Fruit fly (Drosophila melanogaster) whole organism: Measurements from ENCODE around the gene CG6428.
"Not testable (repeated sequence)": the region's sequence is repeated elsewhere in the genome, so short reads cannot be mapped to it uniquely, and the experiment has no call there.

ENCODE experiments used
- CG8478 ChIP-seq: fragments of >200 bp; optimal IDR thresholded peaks from 2 replicates; lab custom pipeline; 2018; ENCODE audit warnings: inconsistent platforms
- Dll ChIP-seq: fragments of >200 bp; optimal IDR thresholded peaks from 2 replicates; lab custom pipeline; 2017
- EcR ChIP-seq, 2 experiments: fragments of >200 bp; optimal IDR thresholded peaks; 2 replicates each; lab custom pipeline; 2017; ENCODE audit warnings: missing biosample characterization in 2 of 2, missing genetic modification characterization in 2 of 2, missing genetic modification reagents in 2 of 2
- pan ChIP-seq: fragments of >200 bp; optimal IDR thresholded peaks from 2 replicates; lab custom pipeline; 2017
- psq ChIP-seq: fragments of >200 bp; optimal IDR thresholded peaks from 2 replicates; lab custom pipeline; 2017
- usp ChIP-seq: fragments of >200 bp; optimal IDR thresholded peaks from 2 replicates; lab custom pipeline; 2017; ENCODE audit warnings: missing biosample characterization, missing genetic modification characterization, mixed read lengths

The CG6428 gene

DNA sequence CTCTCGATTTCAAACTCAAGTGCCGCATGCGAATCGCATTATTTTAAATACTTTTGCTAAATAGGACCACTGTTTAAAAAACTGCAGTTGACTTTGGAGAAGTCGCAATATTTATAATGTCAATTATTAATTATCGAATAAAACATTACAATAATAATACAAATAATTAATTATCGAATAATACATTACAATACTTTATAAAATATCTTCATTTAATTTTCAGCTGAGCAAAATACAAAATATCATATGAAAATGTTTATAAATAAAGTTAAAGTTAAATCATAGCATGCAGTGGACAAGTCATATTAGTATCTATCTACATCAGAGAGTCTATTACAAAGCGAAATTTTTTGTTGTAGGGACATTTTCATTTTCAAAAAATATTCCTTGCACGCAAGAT, 27.9 kb downstream of the CG6428 start, which contains the start of gene Gem4b:
Gem4b (plus strand) TSS at position 301 of the 400 bp plus-strand sequence.
- not testable (repeated sequence) for TF ChIP-seq EcR (GFP tag; optimal IDR thresholded peaks at IDR 0.05; lab: Kevin White, UChicago); CG8478 (lab: Kevin White, UChicago); psq (lab: Kevin White, UChicago)

DNA sequence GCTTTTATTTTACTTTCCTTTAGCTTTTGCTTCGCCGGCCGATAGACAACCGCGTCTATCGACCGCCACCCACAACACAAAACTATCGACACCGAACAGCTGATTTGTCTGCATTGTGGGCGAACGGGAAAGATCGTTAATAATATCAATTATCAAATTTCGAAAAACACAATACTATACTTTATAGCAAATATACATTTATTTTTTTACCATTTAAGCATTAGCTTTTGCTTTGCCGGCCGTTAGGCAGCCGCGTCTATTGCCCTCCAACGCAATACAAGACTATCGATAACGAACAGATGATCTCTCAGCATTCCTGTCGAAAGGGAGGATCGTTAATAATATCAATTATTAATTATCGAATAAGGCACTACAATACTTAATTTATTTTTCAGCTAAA, 32.3 kb downstream of the CG6428 start, which contains the start of the genes CG2938 and Glos:
CG2938 (minus strand) TSS at position 296 of the 400 bp plus-strand sequence.
Glos (plus strand) TSS at position 344 of the 400 bp plus-strand sequence.
- TF ChIP-seq EcR (GFP tag; optimal IDR thresholded peaks at IDR 0.05; lab: Kevin White, UChicago) (no peak), pan (lab: Kevin White, UChicago) (no peak), Dll (no peak), CG8478 (lab: Kevin White, UChicago) (no peak), psq (lab: Kevin White, UChicago) (no peak), usp (GFP tag; lab: Kevin White, UChicago) (no peak)

DNA sequence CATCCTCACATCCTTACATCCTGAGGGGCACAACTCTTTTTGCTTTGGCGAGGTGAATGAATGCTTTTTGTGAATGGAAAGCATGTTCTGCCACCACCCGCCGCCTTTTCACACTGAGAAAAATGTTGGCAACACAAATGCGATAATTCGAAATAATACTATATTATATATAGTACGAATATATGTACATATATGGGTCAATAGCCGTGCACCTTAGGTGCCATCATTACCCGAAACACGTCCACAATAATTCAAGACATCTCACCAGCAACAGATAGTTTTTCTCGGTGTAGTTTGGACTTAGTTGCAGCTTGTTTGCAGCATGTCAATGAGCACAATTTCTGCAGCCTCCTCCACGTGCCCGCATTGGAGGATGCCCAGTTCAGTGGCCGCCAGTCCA, 36.8 kb downstream of the CG6428 start:
- TF ChIP-seq pan (lab: Kevin White, UChicago) (no peak), EcR (GFP tag; optimal IDR thresholded peaks at IDR 0.05; lab: Kevin White, UChicago) (no peak), usp (GFP tag; lab: Kevin White, UChicago) (no peak), Dll (no peak), psq (lab: Kevin White, UChicago) (no peak), CG8478 (lab: Kevin White, UChicago) (no peak)

DNA sequence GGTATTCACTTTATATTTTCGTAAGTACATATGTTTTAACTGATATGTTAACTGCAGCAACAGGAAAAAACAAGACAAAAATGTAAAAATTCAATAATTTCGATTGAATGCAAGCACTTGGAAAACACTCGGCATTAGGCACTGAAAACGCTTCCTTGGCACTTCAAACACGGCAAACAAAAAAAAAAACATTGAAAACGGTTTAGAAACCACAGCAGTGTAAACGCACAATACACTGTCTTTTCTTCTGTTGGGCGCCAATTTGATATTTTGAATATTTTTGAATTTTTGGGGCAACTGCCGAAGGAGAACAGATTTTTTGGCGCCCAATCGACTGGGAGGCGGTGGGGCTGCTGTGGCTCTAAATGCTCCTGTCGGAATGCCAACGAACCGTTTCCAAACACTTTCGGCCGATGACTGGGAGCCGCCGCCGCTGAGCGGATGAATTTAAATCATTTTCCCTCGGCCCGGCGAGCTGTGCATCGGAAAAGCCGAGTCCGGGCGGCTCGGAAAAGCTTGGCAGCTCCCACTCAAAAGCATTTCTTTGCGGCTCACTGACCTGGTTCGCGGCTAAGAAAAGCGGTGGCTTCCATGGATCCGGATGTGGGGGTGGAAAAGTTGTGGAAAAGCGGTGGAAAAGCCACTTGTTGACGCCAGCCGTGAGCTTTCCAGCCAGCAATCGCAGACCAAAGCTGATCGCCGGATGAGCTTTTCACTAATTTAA, 37.8 kb downstream of the CG6428 start, which contains the start of gene CG42541:
CG42541 (minus strand) TSS at position 51 of the 724 bp plus-strand sequence.
- TF ChIP-seq Dll, result no peak
- TF ChIP-seq EcR (GFP tag; optimal IDR thresholded peaks at IDR 0.05; lab: Kevin White, UChicago), result no peak
- no peak for TF ChIP-seq psq (lab: Kevin White, UChicago)
- no peak for TF ChIP-seq usp (GFP tag; lab: Kevin White, UChicago)
- no peak for TF ChIP-seq pan (lab: Kevin White, UChicago)
- TF ChIP-seq CG8478 (lab: Kevin White, UChicago), result no peak

DNA sequence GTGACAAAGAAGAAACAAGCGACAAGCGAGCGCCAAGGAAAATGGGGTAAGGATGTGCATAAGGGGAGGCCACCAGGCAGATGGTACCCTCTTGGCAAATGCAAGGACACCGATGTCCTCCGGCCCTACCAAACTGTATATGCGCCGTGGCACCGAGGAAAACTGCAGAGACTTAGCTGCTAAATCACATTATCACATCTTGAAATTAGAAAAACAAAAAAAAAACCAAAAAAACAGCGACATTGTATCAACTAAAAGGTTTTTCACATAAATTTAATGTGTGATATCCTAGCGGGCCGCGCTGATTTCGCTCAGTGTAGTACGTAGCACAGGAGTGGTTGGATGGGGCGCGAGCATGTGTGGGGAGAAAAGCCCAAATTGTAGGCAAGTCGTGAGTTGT, 39.9 kb downstream of the CG6428 start:
- no peak for TF ChIP-seq usp (GFP tag; lab: Kevin White, UChicago)
- no peak for TF ChIP-seq EcR (GFP tag; optimal IDR thresholded peaks at IDR 0.05; lab: Kevin White, UChicago)
- no peak for TF ChIP-seq CG8478 (lab: Kevin White, UChicago)
